Fruit fly (Drosophila melanogaster): Measurements from ENCODE around the gene CG31029.
A peak's percentile ranks its signal among the peaks of the same experiment; 100 is the strongest.

CG31029 gene

DNA sequence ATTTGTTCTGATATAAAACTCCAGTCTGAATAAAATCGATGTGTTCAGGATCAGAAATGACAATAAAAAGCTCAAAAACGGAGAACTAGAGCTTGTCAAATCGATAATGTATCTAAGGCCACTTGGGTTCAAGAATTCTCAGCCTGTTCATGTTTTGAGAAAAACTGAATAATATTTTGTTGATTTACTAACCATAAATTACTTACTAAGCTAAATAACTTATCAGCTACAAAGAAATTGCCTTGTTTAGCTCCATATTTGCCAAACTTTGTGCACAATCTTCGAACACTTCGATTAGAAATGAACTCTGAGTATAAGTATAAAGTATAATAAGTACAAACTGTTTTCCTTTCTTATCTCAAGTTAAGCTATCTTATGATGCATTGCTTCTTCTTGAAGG is at the start of gene CG31029:
Gene CG31029 (minus strand): TSS at position 101 of the 400 bp plus-strand sequence.
- no peak for TF ChIP-seq CG7101 (tag; optimal IDR thresholded peaks at IDR 0.05)
- no peak for TF ChIP-seq bab1 (GFP tag; optimal IDR thresholded peaks at IDR 0.05)
- no peak for TF ChIP-seq kay (GFP tag; ENCODE audit: borderline replicate concordance)
- no peak for TF ChIP-seq CG12768 (GFP tag; optimal IDR thresholded peaks at IDR 0.05)
- no peak for TF ChIP-seq toe (GFP tag; optimal IDR thresholded peaks at IDR 0.05)
- no peak for TF ChIP-seq cnc (optimal IDR thresholded peaks at IDR 0.05)
- TF ChIP-seq tj (GFP tag; optimal IDR thresholded peaks at IDR 0.05), result no peak
- TF ChIP-seq CG33017 (tag; optimal IDR thresholded peaks at IDR 0.05), result no peak
- TF ChIP-seq CG7045 (GFP tag; optimal IDR thresholded peaks at IDR 0.05), result no peak
- TF ChIP-seq cic (GFP tag; optimal IDR thresholded peaks at IDR 0.05), result no peak

DNA sequence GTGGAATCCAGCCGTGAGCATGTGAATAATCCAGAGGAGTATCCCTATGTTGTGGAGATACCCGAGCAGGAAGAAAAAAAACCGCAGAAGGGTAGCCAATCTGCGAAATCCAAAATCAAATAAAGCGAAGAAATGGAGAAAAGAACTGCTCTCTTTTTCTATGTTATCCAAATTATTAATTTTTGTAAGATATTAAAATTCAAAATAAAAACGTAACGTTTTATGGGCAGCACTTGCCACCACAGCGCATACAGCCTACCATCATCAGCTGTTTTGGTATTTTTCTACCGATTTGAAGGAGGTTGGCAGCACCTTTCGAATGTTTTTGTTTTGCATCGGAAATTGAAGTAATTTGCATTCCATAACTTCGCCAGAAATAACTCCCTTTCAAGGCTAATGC is 47.7 kb upstream of the CG31029 start, which contains the start of gene Bet5:
Gene Bet5 (plus strand): TSS at position 299 of the 400 bp plus-strand sequence.
- TF ChIP-seq CG12768 (GFP tag; optimal IDR thresholded peaks at IDR 0.05) (no peak), CG7101 (tag; optimal IDR thresholded peaks at IDR 0.05) (no peak), CG1620 (GFP tag; optimal IDR thresholded peaks at IDR 0.05) (no peak), cic (GFP tag; optimal IDR thresholded peaks at IDR 0.05) (no peak), CG7045 (GFP tag; optimal IDR thresholded peaks at IDR 0.05) (no peak), Mnt (GFP tag; optimal IDR thresholded peaks at IDR 0.05) (no peak), CG14711 (tag; optimal IDR thresholded peaks at IDR 0.05) (no peak), ovo (GFP tag; optimal IDR thresholded peaks at IDR 0.05) (no peak), cnc (optimal IDR thresholded peaks at IDR 0.05) (no peak)

DNA sequence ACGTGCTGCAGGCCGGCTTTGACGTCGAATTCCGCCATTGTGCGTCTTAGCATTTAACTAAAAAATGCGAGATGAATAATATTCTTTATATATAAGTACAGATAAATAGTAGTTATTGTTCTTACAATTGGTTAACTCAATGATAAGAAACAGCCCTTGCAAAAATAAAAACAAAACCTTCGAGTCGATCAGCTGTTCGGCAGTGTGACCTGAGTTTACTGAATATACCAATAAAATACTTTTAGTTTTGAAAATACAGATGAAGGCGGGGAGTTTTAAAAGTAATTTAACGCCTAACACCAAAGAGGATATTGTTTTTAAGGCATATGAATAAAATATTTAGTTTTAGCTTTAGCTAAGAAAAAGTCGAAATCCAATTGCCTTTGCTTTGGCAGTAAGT is 45.3 kb upstream of the CG31029 start, which contains the start of the genes CG1983 and CG15530:
Gene CG1983 (minus strand): TSS at position 207 of the 400 bp plus-strand sequence.
Gene CG15530 (plus strand): TSS at position 384 of the 400 bp plus-strand sequence.
- TF ChIP-seq CG12768 (GFP tag; optimal IDR thresholded peaks at IDR 0.05) (no peak), CG33017 (tag; optimal IDR thresholded peaks at IDR 0.05) (no peak), CG7101 (tag; optimal IDR thresholded peaks at IDR 0.05) (no peak), CG14711 (tag; optimal IDR thresholded peaks at IDR 0.05) (no peak), kay (GFP tag; ENCODE audit: borderline replicate concordance) (peak; percentile 82), cic (GFP tag; optimal IDR thresholded peaks at IDR 0.05) (no peak)

DNA sequence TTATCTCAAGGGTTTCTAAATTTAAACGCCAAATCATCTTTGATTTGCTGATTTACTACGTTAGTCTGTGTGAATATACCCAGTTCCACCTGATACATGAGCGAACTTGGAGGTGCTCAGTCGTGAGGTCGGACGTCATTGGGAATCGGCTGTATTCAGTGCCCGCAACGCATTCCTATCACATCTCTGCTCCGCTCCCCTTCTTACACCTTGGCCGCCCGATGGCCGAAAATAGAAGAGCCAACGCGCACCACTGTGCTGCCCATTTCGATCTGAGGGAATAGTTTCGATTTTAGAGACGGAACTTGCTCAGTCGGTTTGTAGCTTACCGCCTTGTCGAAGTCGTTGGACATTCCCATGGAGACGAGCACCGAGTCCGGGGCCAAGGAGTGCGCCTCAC is 44.1 kb upstream of the CG31029 start:
- TF ChIP-seq Hr96 (GFP tag; optimal IDR thresholded peaks at IDR 0.05), result no peak
- TF ChIP-seq toe (GFP tag; optimal IDR thresholded peaks at IDR 0.05), result no peak
- TF ChIP-seq kay (GFP tag; ENCODE audit: borderline replicate concordance), result no peak
- TF ChIP-seq pad (GFP tag; optimal IDR thresholded peaks at IDR 0.05), result no peak
- no peak for TF ChIP-seq bab1 (GFP tag; optimal IDR thresholded peaks at IDR 0.05)
- no peak for TF ChIP-seq cic (GFP tag; optimal IDR thresholded peaks at IDR 0.05)
- TF ChIP-seq CG14711 (tag; optimal IDR thresholded peaks at IDR 0.05), result no peak
- no peak for TF ChIP-seq CG1620 (GFP tag; optimal IDR thresholded peaks at IDR 0.05)
- TF ChIP-seq CG11617 (GFP tag; optimal IDR thresholded peaks at IDR 0.05), result no peak

DNA sequence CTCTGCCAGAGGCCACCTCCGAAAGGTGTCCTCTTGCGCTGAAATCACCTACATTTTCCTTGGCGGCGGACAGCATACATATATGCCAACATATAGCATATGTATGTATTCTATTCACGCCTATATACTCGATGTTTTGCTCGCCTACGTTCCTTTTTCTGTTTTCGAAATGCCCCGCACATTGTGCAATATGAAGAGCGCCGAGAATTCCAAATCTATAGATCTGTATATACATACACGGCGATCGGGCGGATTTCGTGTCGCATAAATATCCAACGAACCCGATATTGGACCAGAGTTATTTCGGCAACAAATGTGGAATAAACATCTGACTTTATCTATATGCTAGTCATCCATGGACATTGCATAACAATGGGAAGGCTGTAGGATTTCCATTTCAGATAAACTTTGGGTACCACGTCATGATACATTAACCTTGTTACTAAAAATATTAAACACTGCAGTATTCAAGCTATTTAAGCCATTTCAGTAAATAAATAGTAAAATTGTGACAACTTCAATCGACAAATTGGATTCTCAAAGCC is 42.9 kb upstream of the CG31029 start:
- TF ChIP-seq bab1 (GFP tag; optimal IDR thresholded peaks at IDR 0.05) (no peak), CG5204 (GFP tag; optimal IDR thresholded peaks at IDR 0.05) (no peak), CG1620 (GFP tag; optimal IDR thresholded peaks at IDR 0.05) (no peak), CG14711 (tag; optimal IDR thresholded peaks at IDR 0.05) (no peak), cnc (optimal IDR thresholded peaks at IDR 0.05) (no peak), Crg-1 (GFP tag; optimal IDR thresholded peaks at IDR 0.05) (no peak), CG7045 (GFP tag; optimal IDR thresholded peaks at IDR 0.05) (no peak), Hr96 (GFP tag; optimal IDR thresholded peaks at IDR 0.05) (no peak), Mnt (GFP tag; optimal IDR thresholded peaks at IDR 0.05) (no peak), tj (GFP tag; optimal IDR thresholded peaks at IDR 0.05) (no peak), CG12768 (GFP tag; optimal IDR thresholded peaks at IDR 0.05) (no peak), kay (GFP tag; ENCODE audit: borderline replicate concordance) (no peak), cic (GFP tag; optimal IDR thresholded peaks at IDR 0.05) (no peak), Clk (GFP tag; optimal IDR thresholded peaks at IDR 0.05) (no peak), CG11617 (GFP tag; optimal IDR thresholded peaks at IDR 0.05) (no peak), ovo (GFP tag; optimal IDR thresholded peaks at IDR 0.05) (no peak), pad (GFP tag; optimal IDR thresholded peaks at IDR 0.05) (no peak)

DNA sequence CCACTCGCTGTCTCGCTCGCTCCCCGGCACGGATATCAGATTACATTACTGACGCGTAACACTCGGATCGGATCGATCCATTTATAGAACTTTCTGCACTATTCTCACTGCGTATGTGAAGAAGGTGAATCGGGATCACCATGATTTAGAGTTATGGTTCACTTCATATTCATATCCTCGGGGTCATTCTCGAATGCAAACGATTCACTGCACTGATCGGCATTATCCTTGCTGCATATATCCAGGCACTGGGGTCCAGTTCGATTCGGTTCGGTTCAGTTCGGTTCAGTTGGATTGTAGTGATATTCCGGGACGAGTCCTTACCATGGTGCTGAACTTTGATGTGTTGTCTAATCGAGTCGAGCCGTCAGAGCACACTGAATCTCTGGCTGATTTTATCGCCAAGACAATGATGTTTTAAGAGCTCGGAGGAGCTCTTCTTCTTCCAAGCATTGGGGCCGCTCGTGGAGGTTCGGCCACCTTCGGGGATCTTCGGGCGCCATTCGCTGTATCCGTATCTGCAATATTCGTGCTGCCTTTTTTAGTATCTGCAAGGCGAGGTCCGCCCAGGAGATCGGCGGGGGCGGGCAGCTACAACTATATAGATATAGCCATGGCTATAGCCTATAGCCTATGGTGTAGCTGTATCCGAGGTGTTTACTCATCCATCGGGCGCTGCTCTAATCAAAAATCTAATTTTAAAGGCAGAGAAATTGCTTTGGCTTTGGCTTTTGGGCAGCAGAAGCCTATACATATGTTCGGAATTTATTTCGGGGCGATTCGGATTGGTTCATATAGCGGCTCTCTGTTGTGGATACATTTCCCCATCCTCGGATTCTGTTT is 42.2 kb upstream of the CG31029 start, which contains the start of gene Mlc2:
Gene Mlc2 (minus strand): TSS at position 392 of the 843 bp plus-strand sequence.
- TF ChIP-seq pad (GFP tag; optimal IDR thresholded peaks at IDR 0.05) (peak; percentile 42), CG1620 (GFP tag; optimal IDR thresholded peaks at IDR 0.05) (no peak)

Measured in whole organism, adult.